Fruit fly (Drosophila melanogaster) whole organism, prepupa: ENCODE measurements around the gene CG31253.

Source experiments
- Blimp-1 ChIP-seq: fragments of 200-800 bp; sonication (Bioruptor generic); optimal IDR thresholded peaks from 3 replicates; lab custom pipeline; 2017; ENCODE audit warnings: missing biosample characterization, missing genetic modification characterization, mild to moderate bottlenecking, moderate library complexity, missing genetic modification reagents
- CG10631 ChIP-seq: fragments of 200-800 bp; sonication (Bioruptor generic); optimal IDR thresholded peaks from 2 replicates; lab custom pipeline; 2016; ENCODE audit warnings: missing biosample characterization, missing genetic modification characterization
- CG10669 ChIP-seq: fragments of 200-800 bp; sonication (Bioruptor generic); optimal IDR thresholded peaks from 3 replicates; lab custom pipeline; 2018; ENCODE audit warnings: missing biosample characterization, mild to moderate bottlenecking, missing genetic modification characterization, moderate library complexity
- CG11294 ChIP-seq: fragments of 200-800 bp; sonication (Bioruptor generic); IDR thresholded peaks from 2 replicates; pipeline ENCODE4 v1.3.6; 2022; ENCODE audit warnings: missing biosample characterization, missing genetic modification characterization
- CG11762 ChIP-seq: fragments of 200-800 bp; sonication (Bioruptor generic); optimal IDR thresholded peaks from 3 replicates; lab custom pipeline; 2016; ENCODE audit warnings: missing biosample characterization, missing genetic modification characterization; ENCODE audit not compliant: insufficient read depth
- CG11902 ChIP-seq: fragments of 200-800 bp; sonication (Bioruptor generic); optimal IDR thresholded peaks from 3 replicates; lab custom pipeline; 2016; ENCODE audit warnings: missing biosample characterization, missing genetic modification characterization
- CG1621 ChIP-seq: fragments of 200-800 bp; sonication (Bioruptor generic); optimal IDR thresholded peaks from 3 replicates; lab custom pipeline; 2018; ENCODE audit warnings: missing biosample characterization, mild to moderate bottlenecking, missing genetic modification characterization
- CG3032 ChIP-seq: fragments of 200-800 bp; optimal IDR thresholded peaks from 2 replicates; lab custom pipeline; 2019; ENCODE audit warnings: missing biosample characterization, mild to moderate bottlenecking, missing genetic modification characterization, moderate library complexity
- CG34406 ChIP-seq: fragments of 200-800 bp; sonication (Bioruptor generic); optimal IDR thresholded peaks from 3 replicates; lab custom pipeline; 2016; ENCODE audit warnings: missing biosample characterization, missing genetic modification characterization
- CG3919 ChIP-seq: fragments of 200-800 bp; sonication (Bioruptor generic); optimal IDR thresholded peaks from 3 replicates; lab custom pipeline; 2016; ENCODE audit warnings: missing biosample characterization, missing genetic modification characterization
- CG6276 ChIP-seq: fragments of 200-800 bp; sonication (Bioruptor generic); optimal IDR thresholded peaks from 2 replicates; lab custom pipeline; 2017; ENCODE audit warnings: missing biosample characterization, mild to moderate bottlenecking, missing genetic modification characterization
- CG6792 ChIP-seq: fragments of 200-800 bp; sonication (Bioruptor generic); optimal IDR thresholded peaks from 3 replicates; lab custom pipeline; 2016; ENCODE audit warnings: missing biosample characterization, missing genetic modification characterization
- CG7368 ChIP-seq: fragments of 200-800 bp; sonication (Bioruptor generic); optimal IDR thresholded peaks from 3 replicates; lab custom pipeline; 2016; ENCODE audit warnings: missing biosample characterization, missing genetic modification characterization
- CG8119 ChIP-seq: fragments of 200-800 bp; sonication (Bioruptor generic); IDR thresholded peaks from 3 replicates; pipeline ENCODE4 v1.3.6; 2022; ENCODE audit warnings: missing biosample characterization, missing genetic modification characterization
- CG8319 ChIP-seq: fragments of 200-800 bp; sonication (Bioruptor generic); optimal IDR thresholded peaks from 3 replicates; lab custom pipeline; 2016; ENCODE audit warnings: missing biosample characterization, missing genetic modification characterization
- Eip75B ChIP-seq: fragments of 200-800 bp; sonication (Bioruptor generic); optimal IDR thresholded peaks from 3 replicates; lab custom pipeline; 2016; ENCODE audit warnings: missing biosample characterization, missing genetic modification characterization
- Eip78C ChIP-seq: fragments of 200-800 bp; sonication (Bioruptor generic); peaks from one replicate; lab custom pipeline; 2016; ENCODE audit warnings: missing biosample characterization, missing genetic modification characterization
- Ets21C ChIP-seq: fragments of 200-800 bp; sonication (Bioruptor generic); optimal IDR thresholded peaks from 3 replicates; lab custom pipeline; 2016; ENCODE audit warnings: missing biosample characterization, missing genetic modification characterization
- Ets96B ChIP-seq: fragments of 200-800 bp; optimal IDR thresholded peaks from 2 replicates; lab custom pipeline; 2019; ENCODE audit warnings: missing biosample characterization, mild to moderate bottlenecking, missing genetic modification characterization, moderate library complexity
- Gug ChIP-seq: fragments of 200-800 bp; sonication (Bioruptor generic); IDR thresholded peaks from 2 replicates; pipeline ENCODE4 v1.3.6; 2022; ENCODE audit warnings: missing biosample characterization, missing genetic modification characterization
- Hr38 ChIP-seq: sonication (Bioruptor generic); optimal IDR thresholded peaks from 2 replicates; lab custom pipeline; 2016; ENCODE audit warnings: missing biosample characterization, missing genetic modification characterization
- Hr39 ChIP-seq: fragments of 200-800 bp; sonication (Bioruptor generic); optimal IDR thresholded peaks from 2 replicates; lab custom pipeline; 2016; ENCODE audit warnings: missing biosample characterization, missing genetic modification characterization
- Hr4 ChIP-seq: fragments of 200-800 bp; sonication (Bioruptor generic); optimal IDR thresholded peaks from 3 replicates; lab custom pipeline; 2016; ENCODE audit warnings: missing biosample characterization, missing genetic modification characterization
- Met ChIP-seq: fragments of 200-800 bp; sonication (Bioruptor generic); optimal IDR thresholded peaks from 3 replicates; lab custom pipeline; 2016; ENCODE audit warnings: missing biosample characterization, missing genetic modification characterization
- OdsH ChIP-seq: fragments of 200-800 bp; sonication (Bioruptor generic); optimal IDR thresholded peaks from 3 replicates; lab custom pipeline; 2016; ENCODE audit warnings: missing biosample characterization, missing genetic modification characterization
- Sox15 ChIP-seq: fragments of 200-800 bp; sonication (Bioruptor generic); optimal IDR thresholded peaks from 3 replicates; lab custom pipeline; 2016; ENCODE audit warnings: missing biosample characterization, missing genetic modification characterization
- achi ChIP-seq: fragments of 200-800 bp; sonication (Bioruptor generic); optimal IDR thresholded peaks from 3 replicates; lab custom pipeline; 2016; ENCODE audit warnings: missing biosample characterization, missing genetic modification characterization
- acj6 ChIP-seq: fragments of 200-800 bp; sonication (Bioruptor generic); optimal IDR thresholded peaks from 3 replicates; lab custom pipeline; 2016; ENCODE audit warnings: missing biosample characterization, missing genetic modification characterization
- cyc ChIP-seq: fragments of 200-800 bp; sonication (Bioruptor generic); optimal IDR thresholded peaks from 3 replicates; lab custom pipeline; 2016; ENCODE audit warnings: missing biosample characterization, missing genetic modification characterization
- dac ChIP-seq: fragments of 200-800 bp; sonication (Bioruptor generic); optimal IDR thresholded peaks from 2 replicates; lab custom pipeline; 2017; ENCODE audit warnings: missing biosample characterization, mild to moderate bottlenecking, missing genetic modification characterization
- dsx ChIP-seq: fragments of 200-800 bp; optimal IDR thresholded peaks from 3 replicates; lab custom pipeline; 2019; ENCODE audit warnings: missing biosample characterization, mild to moderate bottlenecking, missing genetic modification characterization, moderate library complexity; ENCODE audit not compliant: poor library complexity, severe bottlenecking
- esn ChIP-seq: fragments of 200-800 bp; sonication (Bioruptor generic); optimal IDR thresholded peaks from 2 replicates; lab custom pipeline; 2016; ENCODE audit warnings: missing biosample characterization, mild to moderate bottlenecking, missing genetic modification characterization, moderate library complexity
- fd59A ChIP-seq: fragments of 200-800 bp; sonication (Bioruptor generic); optimal IDR thresholded peaks from 2 replicates; lab custom pipeline; 2017; ENCODE audit warnings: missing biosample characterization, mild to moderate bottlenecking, missing genetic modification characterization, missing genetic modification reagents
- fkh ChIP-seq: fragments of 200-800 bp; sonication (Bioruptor generic); optimal IDR thresholded peaks from 3 replicates; lab custom pipeline; 2017; ENCODE audit warnings: missing biosample characterization, mild to moderate bottlenecking, missing genetic modification characterization, moderate library complexity
- lz ChIP-seq: fragments of 200-800 bp; sonication (Bioruptor generic); optimal IDR thresholded peaks from 3 replicates; lab custom pipeline; 2016; ENCODE audit warnings: missing biosample characterization, missing genetic modification characterization
- net ChIP-seq: fragments of 200-800 bp; sonication (Bioruptor generic); optimal IDR thresholded peaks from 3 replicates; lab custom pipeline; 2016; ENCODE audit warnings: missing biosample characterization, missing genetic modification characterization
- pdm3 ChIP-seq: fragments of 200-800 bp; sonication (Bioruptor generic); optimal IDR thresholded peaks from 3 replicates; lab custom pipeline; 2016; ENCODE audit warnings: missing biosample characterization, missing genetic modification characterization
- spab ChIP-seq: fragments of 200-800 bp; sonication (Bioruptor generic); optimal IDR thresholded peaks from 2 replicates; lab custom pipeline; 2017; ENCODE audit warnings: missing biosample characterization, mild to moderate bottlenecking, missing genetic modification characterization, missing genetic modification reagents
- svp ChIP-seq: fragments of 200-800 bp; sonication (Bioruptor generic); peaks from one replicate; lab custom pipeline; 2016; ENCODE audit warnings: missing biosample characterization, missing genetic modification characterization
- topi ChIP-seq: fragments of 200-800 bp; sonication (Bioruptor generic); optimal IDR thresholded peaks from 3 replicates; lab custom pipeline; 2016; ENCODE audit warnings: missing biosample characterization, missing genetic modification characterization

Gene CG31253

dm6 chr3R:27922673-27923175 lies 37.6 kb downstream of the CG31253 start, which contains the start of gene RpL4 (continued):
- TF ChIP-seq Hr4 (GFP tag; lab: Kevin White, UChicago) (peak; percentile 19), CG10631 (peak; percentile 17), cyc (GFP tag; lab: Kevin White, UChicago) (peak; percentile 70), dac (GFP tag; lab: Kevin White, UChicago) (peak; percentile 40), esn (peak; percentile 85), pdm3 (GFP tag; lab: Kevin White, UChicago) (peak; percentile 74), Hr38 (GFP tag; lab: Kevin White, UChicago) (no peak), CG34406 (GFP tag; lab: Kevin White, UChicago) (peak; percentile 78), Sox15 (peak; percentile 10), Hr39 (GFP tag; lab: Kevin White, UChicago) (peak; percentile 67), CG8119 (GFP tag; lab: Robert Waterston, UW) (no peak), CG11762 (peak; percentile 36), Eip78C (peak; percentile 95), dsx (GFP tag; lab: Kevin White, UChicago) (peak; percentile 37), CG7368 (GFP tag; lab: Kevin White, UChicago) (peak; percentile 67), CG1621 (tag; lab: Kevin White, UChicago) (peak; percentile 70), lz (GFP tag; lab: Kevin White, UChicago) (peak; percentile 80), OdsH (GFP tag; lab: Kevin White, UChicago) (peak; percentile 81), acj6 (GFP tag; lab: Kevin White, UChicago) (peak; percentile 77), CG6792 (GFP tag; lab: Kevin White, UChicago) (peak; percentile 56), CG11902 (GFP tag; lab: Kevin White, UChicago) (no peak), CG3032 (tag; lab: Kevin White, UChicago) (peak; percentile 31), CG6276 (peak; percentile 13), fkh (GFP tag; lab: Kevin White, UChicago) (peak; percentile 72), fd59A (GFP tag; lab: Kevin White, UChicago) (peak; percentile 59), CG3919 (peak; percentile 87), Ets21C (GFP tag; lab: Kevin White, UChicago) (peak; percentile 17), achi (GFP tag; lab: Kevin White, UChicago) (peak; percentile 99), net (peak; percentile 87)

- TF ChIP-seq CG11294 (GFP tag; lab: Robert Waterston, UW) (no peak), pdm3 (GFP tag; lab: Kevin White, UChicago) (no peak), dsx (GFP tag; lab: Kevin White, UChicago) (no peak), spab (no peak), OdsH (GFP tag; lab: Kevin White, UChicago) (no peak), CG3032 (tag; lab: Kevin White, UChicago) (no peak), svp (GFP tag; lab: Kevin White, UChicago) (no peak), Hr39 (GFP tag; lab: Kevin White, UChicago) (no peak), fd59A (GFP tag; lab: Kevin White, UChicago) (no peak), Blimp-1 (GFP tag; lab: Kevin White, UChicago) (no peak)
These were observed 38.2 kb downstream of the CG31253 start, which contains the start of gene BCAS2 for dm6 chr3R:27921982-27922672. Gene BCAS2 (minus strand): TSS chr3R:27922356.

dm6 chr3R:27920883-27921282 lies 39.5 kb downstream of the CG31253 start, which contains the start of gene CG12259:
Gene CG12259 (minus strand): TSS chr3R:27921089.
- TF ChIP-seq esn = peak; percentile 13
- no peak for TF ChIP-seq Ets96B (tag; lab: Kevin White, UChicago)
- TF ChIP-seq fd59A (GFP tag; lab: Kevin White, UChicago) = no peak
- TF ChIP-seq CG10631 = no peak
- TF ChIP-seq Eip75B (GFP tag; lab: Kevin White, UChicago) = no peak
- no peak for TF ChIP-seq Gug (GFP tag; lab: Robert Waterston, UW)
- peak; percentile 85 for TF ChIP-seq fkh (GFP tag; lab: Kevin White, UChicago)
- TF ChIP-seq acj6 (GFP tag; lab: Kevin White, UChicago) = no peak
- TF ChIP-seq Met (GFP tag; lab: Kevin White, UChicago) = no peak
- peak; percentile 26 for TF ChIP-seq Eip78C
- no peak for TF ChIP-seq CG34406 (GFP tag; lab: Kevin White, UChicago)
- TF ChIP-seq achi (GFP tag; lab: Kevin White, UChicago) = no peak
- TF ChIP-seq CG10669 = no peak
- TF ChIP-seq CG8319 (GFP tag; lab: Kevin White, UChicago) = no peak
- TF ChIP-seq topi (GFP tag; lab: Kevin White, UChicago) = no peak
- TF ChIP-seq CG8119 (GFP tag; lab: Robert Waterston, UW) = no peak
- TF ChIP-seq, all 60 proteins: peak for 3
